Worm (Caenorhabditis elegans): ENCODE measurements around the gene asp-7.

DNA sequence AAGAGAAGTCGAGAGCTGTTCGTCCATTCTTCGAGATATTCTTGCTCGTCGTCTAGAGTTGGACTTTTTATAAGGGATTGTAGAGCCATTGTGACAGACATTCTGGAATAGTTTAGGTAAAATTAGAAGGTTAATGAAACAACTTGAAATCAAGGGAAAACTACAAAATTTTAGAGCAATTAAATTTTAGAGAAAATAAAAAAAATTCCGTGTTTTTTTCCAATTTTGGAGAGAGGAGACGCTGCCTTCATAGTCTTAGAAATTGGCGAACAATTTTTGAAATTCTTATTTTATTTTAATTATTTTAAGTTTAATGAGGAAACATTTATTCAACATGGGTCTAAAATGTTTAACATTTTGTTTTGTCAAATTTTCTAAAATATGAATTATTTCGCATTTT is 43.5 kb downstream of the asp-7 start, which contains the start of gene C50H11.13:
- TF ChIP-seq ahr-1 (tag; optimal IDR thresholded peaks at IDR 0.05) (no peak), tbx-2 (tag; optimal IDR thresholded peaks at IDR 0.05) (no peak), pha-4 (tag; optimal IDR thresholded peaks at IDR 0.05) (no peak), fkh-6 (tag; optimal IDR thresholded peaks at IDR 0.05) (no peak), rnt-1 (tag; optimal IDR thresholded peaks at IDR 0.05) (no peak), fkh-10 (GFP tag; optimal IDR thresholded peaks at IDR 0.05) (no peak), ama-1 (optimal IDR thresholded peaks at IDR 0.05) (no peak), gmeb-2 (tag; optimal IDR thresholded peaks at IDR 0.05) (no peak), ceh-14 (tag; optimal IDR thresholded peaks at IDR 0.05) (no peak)
